Fruit fly (Drosophila melanogaster) whole organism, embryonic: Measurements from ENCODE around the gene Rack1.

Experiments
- Abd-B ChIP-seq: fragments of 200-800 bp; sonication (Bioruptor generic); optimal IDR thresholded peaks from 2 replicates; lab custom pipeline; 2018; ENCODE audit warnings: missing biosample characterization, mild to moderate bottlenecking, missing genetic modification characterization, moderate library complexity
- Bgb ChIP-seq: fragments of 200-800 bp; sonication (Bioruptor generic); IDR thresholded peaks from 2 replicates; pipeline ENCODE4 v1.3.6; 2022; ENCODE audit warnings: missing biosample characterization, missing genetic modification characterization; ENCODE audit not compliant: partially characterized antibody
- Blimp-1 ChIP-seq: fragments of 200-800 bp; sonication (Bioruptor generic); optimal IDR thresholded peaks from 3 replicates; lab custom pipeline; 2018; ENCODE audit warnings: missing biosample characterization, missing genetic modification characterization, mild to moderate bottlenecking, moderate library complexity, missing genetic modification reagents
- CG10959 ChIP-seq: fragments of 200-800 bp; sonication (Bioruptor generic); IDR thresholded peaks from 2 replicates; pipeline ENCODE4 v1.3.6; 2022; ENCODE audit warnings: missing biosample characterization, missing genetic modification characterization
- CG11247 ChIP-seq: fragments of 200-800 bp; sonication (Bioruptor generic); IDR thresholded peaks from 2 replicates; pipeline ENCODE4 v1.3.6; 2022; ENCODE audit warnings: missing biosample characterization, missing genetic modification characterization
- CG12299 ChIP-seq: fragments of 200-800 bp; sonication (Bioruptor generic); optimal IDR thresholded peaks from 2 replicates; lab custom pipeline; 2018; ENCODE audit warnings: missing biosample characterization, mild to moderate bottlenecking, missing genetic modification characterization
- CG13894 ChIP-seq: fragments of 200-800 bp; sonication (Bioruptor generic); optimal IDR thresholded peaks from 3 replicates; lab custom pipeline; 2018; ENCODE audit warnings: missing biosample characterization, mild to moderate bottlenecking, missing genetic modification characterization, moderate library complexity
- CG15601 ChIP-seq: fragments of 200-800 bp; sonication (Bioruptor generic); optimal IDR thresholded peaks from 3 replicates; lab custom pipeline; 2019; ENCODE audit warnings: missing biosample characterization, mild to moderate bottlenecking, missing genetic modification characterization, moderate library complexity
- CG1603 ChIP-seq: fragments of 200-800 bp; sonication (Bioruptor generic); optimal IDR thresholded peaks from 2 replicates; lab custom pipeline; 2019; ENCODE audit warnings: missing biosample characterization, mild to moderate bottlenecking, missing genetic modification characterization, moderate library complexity
- CG16813 ChIP-seq: fragments of 200-800 bp; sonication (Bioruptor generic); IDR thresholded peaks from 3 replicates; pipeline ENCODE4 v1.3.6; 2022; ENCODE audit warnings: missing biosample characterization, missing genetic modification characterization; ENCODE audit not compliant: partially characterized antibody
- CG17328 ChIP-seq: fragments of 200-800 bp; sonication (Bioruptor generic); IDR thresholded peaks from 2 replicates; pipeline ENCODE4 v1.3.6; 2022; ENCODE audit warnings: missing biosample characterization, missing genetic modification characterization
- CG17912 ChIP-seq: fragments of 200-800 bp; sonication (Bioruptor generic); optimal IDR thresholded peaks from 2 replicates; lab custom pipeline; 2018; ENCODE audit warnings: missing biosample characterization, mild to moderate bottlenecking, missing genetic modification characterization
- CG2712 ChIP-seq: fragments of 200-800 bp; optimal IDR thresholded peaks from 3 replicates; lab custom pipeline; 2019; ENCODE audit warnings: missing biosample characterization, mild to moderate bottlenecking, missing genetic modification characterization, moderate library complexity
- CG33557 ChIP-seq: fragments of 200-800 bp; sonication (Bioruptor generic); optimal IDR thresholded peaks from 2 replicates; lab custom pipeline; 2019; ENCODE audit warnings: missing biosample characterization, mild to moderate bottlenecking, missing genetic modification characterization, moderate library complexity
- CG3407 ChIP-seq: fragments of 200-800 bp; sonication (Bioruptor generic); optimal IDR thresholded peaks from 2 replicates; lab custom pipeline; 2018; ENCODE audit warnings: missing biosample characterization, mild to moderate bottlenecking, missing genetic modification characterization
- CG3847 ChIP-seq: fragments of 200-800 bp; sonication (Bioruptor generic); IDR thresholded peaks from 2 replicates; pipeline ENCODE4 v1.3.6; 2022; ENCODE audit warnings: missing biosample characterization, missing genetic modification characterization
- CG42726 ChIP-seq: fragments of 200-800 bp; sonication (Bioruptor generic); IDR thresholded peaks from 2 replicates; pipeline ENCODE4 v1.3.6; 2022; ENCODE audit warnings: missing biosample characterization, missing genetic modification characterization; ENCODE audit not compliant: partially characterized antibody
- CG6854 ChIP-seq: fragments of 200-800 bp; sonication (Bioruptor generic); optimal IDR thresholded peaks from 3 replicates; lab custom pipeline; 2017; ENCODE audit warnings: missing biosample characterization, mild to moderate bottlenecking, missing genetic modification characterization
- CG9932 ChIP-seq: fragments of 200-800 bp; sonication (Bioruptor generic); IDR thresholded peaks from 2 replicates; pipeline ENCODE4 v1.3.6; 2022; ENCODE audit warnings: missing biosample characterization, missing genetic modification characterization
- CoRest ChIP-seq: fragments of 200-800 bp; sonication (Bioruptor generic); optimal IDR thresholded peaks from 3 replicates; lab custom pipeline; 2018; ENCODE audit warnings: missing biosample characterization, mild to moderate bottlenecking, missing genetic modification characterization, moderate library complexity
- Deaf1 ChIP-seq: fragments of 200-800 bp; optimal IDR thresholded peaks from 3 replicates; lab custom pipeline; 2019; ENCODE audit warnings: missing biosample characterization, mild to moderate bottlenecking, missing genetic modification characterization, moderate library complexity
- Dll ChIP-seq: fragments of 200-800 bp; sonication (Bioruptor generic); IDR thresholded peaks from 4 replicates; pipeline ENCODE4 v1.3.6; 2022; ENCODE audit warnings: missing biosample characterization, missing genetic modification characterization; ENCODE audit not compliant: partially characterized antibody
- Dref ChIP-seq: fragments of 200-800 bp; sonication (Bioruptor generic); IDR thresholded peaks from 2 replicates; pipeline ENCODE4 v1.3.6; 2022; ENCODE audit warnings: missing biosample characterization, missing genetic modification characterization
- Ets65A ChIP-seq: fragments of 200-800 bp; sonication (Bioruptor generic); peaks from one replicate; lab custom pipeline; 2016; ENCODE audit warnings: missing biosample characterization, missing genetic modification characterization
- HLH3B ChIP-seq: fragments of 200-800 bp; sonication (Bioruptor generic); IDR thresholded peaks from 2 replicates; pipeline ENCODE4 v1.3.6; 2022; ENCODE audit warnings: missing biosample characterization, missing genetic modification characterization
- Med ChIP-seq: fragments of 200-800 bp; sonication (Bioruptor generic); peaks from one replicate; lab custom pipeline; 2016; ENCODE audit warnings: missing biosample characterization, missing genetic modification characterization, mild to moderate bottlenecking, inconsistent platforms, moderate library complexity
- Scr ChIP-seq: fragments of 200-800 bp; sonication (Bioruptor generic); IDR thresholded peaks from 2 replicates; pipeline ENCODE4 v1.3.6; 2022; ENCODE audit warnings: missing biosample characterization, missing genetic modification characterization; ENCODE audit not compliant: partially characterized antibody
- Ssrp ChIP-seq: fragments of 200-800 bp; sonication (Bioruptor generic); optimal IDR thresholded peaks from 2 replicates; lab custom pipeline; 2018; ENCODE audit warnings: missing biosample characterization, mild to moderate bottlenecking, missing genetic modification characterization, moderate library complexity
- Xbp1 ChIP-seq: fragments of 200-800 bp; sonication (Bioruptor generic); optimal IDR thresholded peaks from 3 replicates; lab custom pipeline; 2016; ENCODE audit warnings: missing biosample characterization, mild to moderate bottlenecking, missing genetic modification characterization
- amos ChIP-seq: fragments of 200-800 bp; sonication (Bioruptor generic); IDR thresholded peaks from 2 replicates; pipeline ENCODE4 v1.3.6; 2022; ENCODE audit warnings: missing biosample characterization, missing genetic modification characterization; ENCODE audit not compliant: partially characterized antibody
- bbx ChIP-seq: fragments of 200-800 bp; sonication (Bioruptor generic); IDR thresholded peaks from 2 replicates; pipeline ENCODE4 v1.3.6; 2022; ENCODE audit warnings: missing biosample characterization, missing genetic modification characterization; ENCODE audit not compliant: partially characterized antibody
- ci ChIP-seq: fragments of 200-800 bp; sonication (Bioruptor generic); IDR thresholded peaks from 3 replicates; pipeline ENCODE4 v1.3.6; 2022; ENCODE audit warnings: missing biosample characterization, missing genetic modification characterization
- dimm ChIP-seq: fragments of 200-800 bp; sonication (Bioruptor generic); IDR thresholded peaks from 2 replicates; pipeline ENCODE4 v1.3.6; 2022; ENCODE audit warnings: missing biosample characterization, missing genetic modification characterization
- dpn ChIP-seq, 2 experiments: fragments of 200-800 bp; sonication (Bioruptor generic); optimal IDR thresholded peaks; 3 replicates each; lab custom pipeline; 2016; ENCODE audit warnings: missing biosample characterization in 2 of 2, missing genetic modification characterization in 2 of 2
- dysf ChIP-seq: fragments of 200-800 bp; sonication (Bioruptor generic); IDR thresholded peaks from 3 replicates; pipeline ENCODE4 v1.3.6; 2022; ENCODE audit warnings: missing biosample characterization, missing genetic modification characterization
- gsb-n ChIP-seq: fragments of 200-800 bp; sonication (Bioruptor generic); optimal IDR thresholded peaks from 3 replicates; lab custom pipeline; 2018; ENCODE audit warnings: missing biosample characterization, mild to moderate bottlenecking, missing genetic modification characterization
- ind ChIP-seq: fragments of 200-800 bp; sonication (Bioruptor generic); optimal IDR thresholded peaks from 3 replicates; lab custom pipeline; 2016; ENCODE audit warnings: missing biosample characterization, missing genetic modification characterization
- otp ChIP-seq: fragments of 200-800 bp; sonication (Bioruptor generic); IDR thresholded peaks from 3 replicates; pipeline ENCODE4, ENCODE4 v1.3.6; 2022; ENCODE audit warnings: missing biosample characterization, missing genetic modification characterization
- row ChIP-seq: fragments of 200-800 bp; sonication (Bioruptor generic); IDR thresholded peaks from 3 replicates; pipeline ENCODE4 v1.3.6; 2022; ENCODE audit warnings: missing biosample characterization, missing genetic modification characterization
- tna ChIP-seq: fragments of 200-800 bp; sonication (Bioruptor generic); IDR thresholded peaks from 2 replicates; pipeline ENCODE4 v1.3.6; 2022; ENCODE audit warnings: missing biosample characterization, missing genetic modification characterization; ENCODE audit not compliant: partially characterized antibody
- vvl ChIP-seq: fragments of 200-800 bp; sonication (Bioruptor generic); IDR thresholded peaks from 2 replicates; pipeline ENCODE4 v1.3.6; 2022; ENCODE audit warnings: missing biosample characterization, missing genetic modification characterization
- wor ChIP-seq: fragments of 200-800 bp; sonication (Bioruptor generic); IDR thresholded peaks from 2 replicates; pipeline ENCODE4 v1.3.6; 2022; ENCODE audit warnings: missing biosample characterization, missing genetic modification characterization
- zen ChIP-seq: fragments of 200-800 bp; sonication (Bioruptor generic); optimal IDR thresholded peaks from 3 replicates; lab custom pipeline; 2018; ENCODE audit warnings: missing biosample characterization, mild to moderate bottlenecking, missing genetic modification characterization, moderate library complexity
- zfh1 ChIP-seq: fragments of 200-800 bp; sonication (Bioruptor generic); IDR thresholded peaks from 3 replicates; pipeline ENCODE4 v1.3.6; 2022; ENCODE audit warnings: missing biosample characterization, missing genetic modification characterization

The Rack1 gene

dm6 chr2L:7861733-7862132 is 34.6 kb upstream of the Rack1 start:
- TF ChIP-seq Blimp-1 = peak; percentile 97
- no peak for TF ChIP-seq dpn (GFP tag; optimal IDR thresholded peaks at IDR 0.05; lab: Kevin White, UChicago)
- no peak for TF ChIP-seq CG10959
- TF ChIP-seq wor = no peak
- TF ChIP-seq CG3407 (GFP tag; lab: Kevin White, UChicago) = no peak
- peak; percentile 25 for TF ChIP-seq CG33557 (GFP tag; lab: Kevin White, UChicago)
- no peak for TF ChIP-seq dimm (GFP tag; lab: Robert Waterston, UW)
- TF ChIP-seq gsb-n = peak; percentile 27
- TF ChIP-seq CG12299 (tag; lab: Kevin White, UChicago) = no peak
- TF ChIP-seq row = no peak
- no peak for TF ChIP-seq Ssrp (tag; lab: Kevin White, UChicago)

- TF ChIP-seq CG17328 (GFP tag; lab: Robert Waterston, UW) = no peak
Observed at dm6 chr2L:7860739-7861138, 33.6 kb upstream of the Rack1 start, which contains the start of gene TwdlE. Gene TwdlE, minus strand, starts transcription at chr2L:7860839.

- TF ChIP-seq zen (tag; lab: Kevin White, UChicago) (peak; percentile 22), Deaf1 (tag; lab: Kevin White, UChicago) (peak; percentile 8), zfh1 (GFP tag; lab: Robert Waterston, UW) (peak; percentile 35; the same call in 1 of the 3 replicates), CG16813 (GFP tag; lab: Robert Waterston, UW) (peak; percentile 54; the same call in 1 of the 3 replicates), CG17912 (GFP tag; lab: Kevin White, UChicago) (peak; percentile 29), CoRest (tag; lab: Kevin White, UChicago) (peak; percentile 12), ci (GFP tag; lab: Robert Waterston, UW) (0 out of 3 replicates have a peak, but pooled peaks have one; percentile 20), CG13894 (tag; lab: Kevin White, UChicago) (peak; percentile 1), dysf (GFP tag; lab: Robert Waterston, UW) (peak; percentile 52; the same call in 1 of the 3 replicates), Med (peak; percentile 70), CG42726 (peak; percentile 72), CG9932 (GFP tag; lab: Robert Waterston, UW) (0 out of 2 replicates have a peak, but pooled peaks have one; percentile 22), CG1603 (tag; lab: Kevin White, UChicago) (peak; percentile 49), vvl (peak; percentile 47; the same call in 1 of the 2 replicates), bbx (GFP tag; lab: Robert Waterston, UW) (peak; percentile 66), CG6854 (GFP tag; lab: Kevin White, UChicago) (peak; percentile 48), Abd-B (GFP tag; lab: Kevin White, UChicago) (peak; percentile 87), Dref (GFP tag; lab: Robert Waterston, UW) (0 out of 2 replicates have a peak, but pooled peaks have one; percentile 20), CG11247 (GFP tag; lab: Robert Waterston, UW) (peak; percentile 21; the same call in 1 of the 2 replicates), HLH3B (peak; percentile 15; the same call in 1 of the 2 replicates), Scr (GFP tag; lab: Robert Waterston, UW) (0 out of 2 replicates have a peak, but pooled peaks have one; percentile 12), otp (GFP tag; lab: Robert Waterston, UW) (0 out of 3 replicates have a peak, but pooled peaks have one; percentile 44), Dll (GFP tag; lab: Robert Waterston, UW) (peak; percentile 22; the same call in 1 of the 4 replicates), Xbp1 (GFP tag; lab: Kevin White, UChicago) (peak; percentile 13), CG2712 (tag; lab: Kevin White, UChicago) (peak; percentile 11), CG3847 (peak; percentile 56), amos (GFP tag; lab: Robert Waterston, UW) (peak; percentile 61), tna (peak; percentile 32; the same call in 1 of the 2 replicates), Ets65A (GFP tag; lab: Kevin White, UChicago) (peak; percentile 93), Bgb (GFP tag; lab: Robert Waterston, UW) (peak; percentile 71), row (peak; percentile 23; the same call in 1 of the 3 replicates), ind (GFP tag; lab: Kevin White, UChicago) (peak; percentile 22), CG15601 (tag; lab: Kevin White, UChicago) (peak; percentile 2)
Observed at dm6 chr2L:7856380-7857127, 29.4 kb upstream of the Rack1 start, which contains the start of gene lectin-28C. Gene lectin-28C, plus strand, starts transcription at chr2L:7857077.
